Worm (Caenorhabditis elegans): ENCODE results near the gene cyp-35B1.

Gene cyp-35B1

DNA sequence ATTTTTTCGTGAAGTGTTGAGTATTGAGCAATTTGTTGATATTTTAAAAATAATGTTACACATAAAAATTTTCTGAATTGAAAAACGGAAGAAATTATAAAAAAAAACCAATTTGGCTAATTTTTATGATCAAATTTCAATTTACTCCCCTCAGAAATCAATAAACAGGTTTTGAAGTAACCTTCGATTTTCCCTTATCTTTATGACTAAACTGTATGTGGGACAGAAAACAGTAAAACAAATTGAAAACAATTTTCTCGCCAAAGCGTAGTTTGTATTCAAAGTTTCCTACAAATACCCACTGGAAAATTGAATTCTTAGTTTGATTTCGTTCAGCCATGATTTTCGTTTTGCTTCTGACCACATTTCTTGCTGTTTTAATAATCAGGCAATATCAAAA lies at the start of gene cyp-35B1:
TSS of gene cyp-35B1 (plus strand) at position 244 of the 400 bp plus-strand sequence.
- TF ChIP-seq unc-62 (GFP tag; optimal IDR thresholded peaks at IDR 0.05) = no peak

DNA sequence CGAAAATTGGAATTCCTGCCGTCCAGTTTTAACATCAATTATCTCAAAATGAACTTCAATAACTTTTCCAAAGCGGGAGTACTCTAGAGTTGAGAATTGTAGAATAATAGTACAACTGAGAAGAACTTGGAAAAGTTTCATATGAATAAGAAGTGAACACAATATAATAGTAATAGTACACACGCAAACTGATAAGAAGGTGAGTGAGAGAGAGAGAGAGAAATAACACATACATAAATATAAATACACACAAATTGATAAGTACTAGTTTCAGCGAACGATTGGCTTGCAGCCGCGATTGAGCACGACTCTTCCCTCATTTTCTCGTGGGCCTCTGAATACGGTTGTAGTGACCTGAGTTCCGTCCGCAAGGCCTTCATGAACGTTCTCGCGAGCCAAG lies 49.7 kb upstream of the cyp-35B1 start, which contains the start of gene C17E7.13:
TSS of gene C17E7.13 (minus strand) at position 176 of the 400 bp plus-strand sequence.
- TF ChIP-seq unc-62 (GFP tag; optimal IDR thresholded peaks at IDR 0.05) = no peak

DNA sequence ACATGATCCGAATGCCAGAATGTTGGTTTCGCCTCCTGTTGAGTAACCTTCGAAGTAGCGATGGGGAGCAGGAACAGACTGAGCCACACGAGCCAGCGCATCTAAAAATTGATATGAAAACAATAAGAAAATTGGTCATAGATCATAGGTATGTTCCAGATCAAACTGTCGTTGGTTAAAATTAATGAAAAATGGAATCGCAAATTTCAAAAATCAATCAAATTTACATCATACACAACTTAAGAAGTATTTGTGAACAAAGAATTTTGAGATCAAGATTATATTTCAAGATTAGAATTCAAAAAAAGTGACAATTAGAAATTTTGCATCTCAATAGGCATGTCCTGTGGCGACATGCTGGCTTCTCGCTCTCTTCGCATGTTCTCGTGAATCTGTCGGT lies 48.1 kb upstream of the cyp-35B1 start, which contains the start of gene C17E7.9:
TSS of gene C17E7.9 (minus strand) at position 101 of the 400 bp plus-strand sequence.
- TF ChIP-seq unc-62 (GFP tag; optimal IDR thresholded peaks at IDR 0.05) = no peak

DNA sequence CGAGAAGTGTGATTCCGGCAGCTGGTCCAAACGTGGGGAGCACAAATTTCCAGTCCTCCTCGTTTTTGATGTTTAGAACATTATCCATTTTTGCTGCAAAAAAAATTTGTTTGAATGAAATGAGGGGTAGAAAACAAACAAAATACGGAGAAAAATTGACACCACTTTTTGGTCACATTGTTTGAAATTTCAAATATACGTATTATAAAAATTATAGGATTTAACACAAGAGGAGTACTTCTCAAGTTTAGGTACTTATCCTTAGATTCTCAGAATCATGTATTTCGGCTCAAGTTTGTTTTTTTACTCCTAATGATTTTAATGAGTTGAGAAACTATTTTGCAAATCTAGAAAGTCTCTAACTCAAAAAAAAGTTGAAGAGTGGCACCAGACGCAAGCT lies 46.9 kb upstream of the cyp-35B1 start, which contains the start of gene C17E7.12:
TSS of gene C17E7.12 (minus strand) at position 101 of the 400 bp plus-strand sequence.
- no peak for TF ChIP-seq unc-62 (GFP tag; optimal IDR thresholded peaks at IDR 0.05)

DNA sequence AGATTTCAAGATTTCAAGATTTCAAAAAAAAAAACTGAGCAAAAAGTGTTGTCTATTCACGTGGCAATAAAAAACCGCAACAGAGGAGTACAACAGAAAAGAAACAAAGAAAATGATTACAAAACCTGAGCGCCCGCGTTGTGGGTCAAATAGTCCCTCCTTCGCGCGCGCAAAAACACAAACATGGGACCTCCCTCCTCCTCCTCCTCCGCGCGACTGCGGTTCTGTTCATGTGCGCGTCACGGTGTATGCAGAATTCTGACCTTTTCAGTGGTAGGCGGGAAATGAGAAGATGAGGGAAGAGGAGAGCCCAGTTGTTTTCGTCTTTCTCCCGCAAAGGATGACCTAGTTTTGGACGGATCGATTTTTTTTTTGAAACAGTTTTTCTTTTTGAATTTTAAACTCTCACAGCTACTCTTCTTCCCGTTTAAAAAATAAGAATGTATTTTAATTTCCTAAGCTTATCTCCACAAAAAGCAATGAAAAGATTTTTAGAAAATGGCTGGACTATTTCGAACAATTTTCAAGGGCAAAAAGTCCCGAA lies 46.4 kb upstream of the cyp-35B1 start, which contains the start of gene C17E7.4:
TSS of gene C17E7.4 (plus strand) at position 494 of the 544 bp plus-strand sequence.
- no peak for TF ChIP-seq unc-62 (GFP tag; optimal IDR thresholded peaks at IDR 0.05)

DNA sequence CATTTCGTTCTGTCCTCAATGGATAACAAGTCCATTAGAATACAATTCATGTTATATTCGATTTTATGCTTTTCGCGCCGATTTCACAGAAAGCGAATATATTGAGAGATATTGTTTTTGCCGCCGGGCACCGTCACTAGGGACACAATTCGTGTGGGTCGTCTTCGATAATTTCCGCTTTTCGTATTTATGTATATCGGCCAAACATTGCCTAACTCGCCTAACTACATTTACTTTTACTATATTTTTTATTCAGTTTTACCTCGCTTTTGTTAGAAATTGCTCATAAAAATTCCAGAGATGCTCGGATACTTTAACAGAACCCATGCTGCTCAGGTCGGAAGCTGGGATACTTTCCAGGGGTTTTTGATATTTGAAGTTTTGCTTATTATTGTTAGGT lies 44.2 kb upstream of the cyp-35B1 start, which contains the start of gene sre-9:
TSS of gene sre-9 (plus strand) at position 301 of the 400 bp plus-strand sequence.
- TF ChIP-seq unc-62 (GFP tag; optimal IDR thresholded peaks at IDR 0.05) = no peak

DNA sequence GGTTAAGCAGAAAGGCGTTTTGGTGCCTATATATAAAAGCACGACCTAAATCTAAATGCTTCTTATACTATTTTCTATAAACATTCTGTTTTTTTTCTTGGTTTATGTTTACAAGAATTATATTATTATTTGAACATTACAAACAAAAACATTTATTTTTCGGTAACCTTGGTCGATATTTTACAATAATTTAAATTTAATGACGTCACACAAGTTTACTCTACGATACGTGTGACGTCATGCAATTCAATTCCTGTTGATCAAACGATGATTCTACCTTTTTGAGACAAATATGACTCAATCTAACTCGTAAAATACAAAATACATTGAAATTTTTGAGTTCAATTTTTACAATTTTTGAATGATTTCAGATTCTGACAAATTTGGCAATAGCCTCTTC lies 42.8 kb upstream of the cyp-35B1 start:
- no peak for TF ChIP-seq unc-62 (GFP tag; optimal IDR thresholded peaks at IDR 0.05)

DNA sequence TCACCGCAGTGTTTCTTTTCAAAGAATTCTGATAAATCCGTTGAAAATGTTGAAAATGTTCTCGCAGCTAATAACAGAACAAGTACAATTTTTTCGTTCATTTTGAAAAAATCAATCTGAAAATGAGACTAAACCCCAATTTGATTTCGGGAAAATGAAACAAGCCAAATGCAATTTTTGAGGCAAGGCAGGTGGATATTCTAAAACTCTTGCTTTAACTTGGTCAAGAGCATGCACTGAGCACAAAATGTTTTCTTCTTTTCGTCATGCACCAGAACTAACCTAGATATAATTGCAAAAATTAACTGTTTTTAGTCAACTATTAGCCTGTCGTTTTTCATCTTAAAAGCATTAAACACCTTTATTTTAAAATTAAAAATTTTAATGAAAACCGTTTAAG lies 38.7 kb upstream of the cyp-35B1 start, which contains the start of gene irld-22:
TSS of gene irld-22 (minus strand) at position 101 of the 400 bp plus-strand sequence.
- TF ChIP-seq unc-62 (GFP tag; optimal IDR thresholded peaks at IDR 0.05) = no peak

DNA sequence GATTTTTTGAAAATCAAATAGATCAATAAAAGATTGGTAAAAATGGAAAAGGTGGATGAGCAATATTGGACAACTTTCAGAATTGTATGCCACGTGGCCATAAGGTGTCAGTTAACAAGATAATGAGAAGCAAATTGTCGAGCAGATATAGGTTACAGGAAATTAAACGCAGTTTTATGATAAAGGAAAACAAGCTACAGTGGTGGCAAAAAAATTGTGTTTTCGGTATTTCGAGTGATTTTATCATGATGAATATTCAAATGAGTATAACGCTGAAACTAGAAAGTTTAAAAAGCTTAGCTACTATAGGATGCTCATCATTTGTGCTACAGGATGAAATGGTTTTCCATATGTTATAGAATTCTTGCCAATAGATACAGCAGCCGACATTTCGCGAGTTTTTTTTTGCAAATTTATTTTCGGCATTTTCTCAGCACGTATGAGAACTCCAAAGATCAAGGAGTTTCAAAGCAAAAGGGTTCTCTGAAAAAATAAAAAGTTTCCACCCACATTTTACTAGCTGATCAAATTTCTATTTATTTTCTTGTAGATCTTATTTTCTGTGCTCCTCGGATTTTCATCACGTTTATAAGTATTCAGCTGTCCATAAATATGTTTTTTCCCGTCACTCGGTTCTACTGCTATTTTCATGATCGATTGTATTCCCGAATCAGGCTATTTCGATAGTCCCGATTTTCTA lies 36.2 kb upstream of the cyp-35B1 start, which contains the start of the genes str-229 and srh-190:
TSS of gene str-229 (minus strand) at position 101 of the 700 bp plus-strand sequence.
TSS of gene srh-190 (plus strand) at position 650 of the 700 bp plus-strand sequence.
- no peak for TF ChIP-seq unc-62 (GFP tag; optimal IDR thresholded peaks at IDR 0.05)

DNA sequence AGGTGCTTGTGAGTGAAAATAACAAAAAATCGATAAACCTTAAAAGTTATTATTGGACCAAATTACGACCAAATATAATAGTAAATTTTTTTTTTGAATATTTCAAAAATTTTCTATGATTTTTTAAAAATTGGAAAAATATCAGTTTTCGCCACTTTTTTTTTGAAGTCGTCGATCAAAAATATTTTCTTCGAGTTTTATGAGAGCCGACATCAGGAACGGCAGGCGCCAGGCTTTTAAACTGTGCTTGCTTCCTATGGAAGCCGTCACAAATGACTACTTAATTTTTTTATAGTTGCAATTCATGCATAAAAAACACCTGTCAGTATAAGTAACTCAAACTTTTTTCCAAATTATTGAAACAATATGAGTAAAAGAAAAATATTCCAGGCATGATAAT lies 35.4 kb upstream of the cyp-35B1 start:
- no peak for TF ChIP-seq unc-62 (GFP tag; optimal IDR thresholded peaks at IDR 0.05)

DNA sequence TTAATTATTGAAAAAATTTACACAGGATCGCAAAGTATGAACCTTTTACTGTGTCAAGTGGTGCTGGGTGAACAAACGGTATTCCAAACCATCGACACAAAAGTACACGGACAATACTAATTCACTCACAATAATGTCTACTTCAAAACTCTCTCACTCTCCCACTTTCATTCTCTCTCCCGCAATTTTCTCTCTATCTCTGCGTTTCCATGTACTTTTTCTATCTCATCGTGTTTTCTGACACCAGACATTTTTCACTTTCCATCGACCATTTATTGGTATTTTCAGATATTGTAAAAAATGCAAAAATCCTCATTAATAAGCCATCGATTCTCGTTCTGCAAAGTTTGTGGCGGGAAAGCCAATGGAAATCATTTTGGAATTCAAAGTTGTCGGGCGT lies 33.0 kb upstream of the cyp-35B1 start, which contains the start of gene nhr-156:
TSS of gene nhr-156 (plus strand) at position 266 of the 400 bp plus-strand sequence.
- TF ChIP-seq unc-62 (GFP tag; optimal IDR thresholded peaks at IDR 0.05) = no peak

DNA sequence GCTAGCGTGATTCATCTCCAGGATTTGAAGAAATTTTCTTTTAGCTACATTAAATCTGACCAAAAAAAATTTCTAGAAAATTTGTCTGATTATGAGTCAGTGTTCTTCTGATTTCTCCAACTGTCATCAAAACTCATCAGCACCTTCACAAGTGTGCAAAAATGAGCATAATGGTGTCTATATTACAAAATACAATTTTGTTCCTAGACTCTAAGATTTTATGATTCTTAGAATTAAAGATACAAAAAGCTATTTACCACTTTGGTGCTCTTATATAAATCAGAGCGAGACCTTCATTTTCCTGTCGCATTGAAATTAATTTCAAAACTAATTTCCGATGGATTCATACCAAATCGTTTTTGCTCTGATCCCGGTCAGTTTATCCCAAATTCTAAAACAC lies 26.4 kb upstream of the cyp-35B1 start, which contains the start of gene srx-68:
TSS of gene srx-68 (plus strand) at position 301 of the 400 bp plus-strand sequence.
- TF ChIP-seq unc-62 (GFP tag; optimal IDR thresholded peaks at IDR 0.05) = no peak

DNA sequence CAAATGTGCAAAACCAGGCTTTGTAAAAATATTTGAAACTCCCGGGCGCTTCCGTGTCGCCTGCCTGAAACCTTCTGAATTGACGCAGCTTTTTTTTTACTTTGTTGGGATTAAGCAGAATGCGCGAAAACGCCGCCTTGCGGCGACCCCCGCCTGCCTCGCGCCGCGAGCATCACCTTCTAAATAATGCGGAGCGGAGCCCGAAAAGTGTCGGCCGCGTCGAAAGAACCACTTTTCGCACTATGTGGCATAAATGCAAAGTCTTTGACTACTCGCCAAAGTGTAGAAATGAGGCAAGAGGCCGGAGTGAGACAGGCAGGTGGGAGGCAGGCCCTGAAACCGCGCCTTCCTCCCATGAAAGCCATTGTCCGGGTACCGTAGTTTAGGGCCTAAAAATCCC lies 25.7 kb upstream of the cyp-35B1 start:
- TF ChIP-seq unc-62 (GFP tag; optimal IDR thresholded peaks at IDR 0.05) = no peak

DNA sequence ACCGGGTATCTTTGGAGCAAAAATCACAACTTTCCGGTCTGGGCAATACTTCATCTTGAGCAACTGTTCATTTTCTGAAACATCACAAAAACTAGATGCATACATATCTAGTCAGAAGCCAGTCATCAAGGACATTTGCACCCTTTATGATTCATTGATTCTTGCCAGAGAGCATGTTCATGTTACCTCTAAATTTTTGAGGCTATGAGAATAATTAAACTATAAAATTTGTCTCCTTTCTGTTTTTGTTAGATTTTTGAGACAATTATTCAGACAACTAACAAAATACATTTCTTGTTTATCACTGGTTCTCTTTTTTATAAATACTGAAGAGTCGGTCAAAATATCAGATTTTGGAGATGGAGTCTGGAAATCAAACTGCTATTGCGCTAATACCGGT lies 22.4 kb upstream of the cyp-35B1 start, which contains the start of gene srx-67:
TSS of gene srx-67 (plus strand) at position 301 of the 400 bp plus-strand sequence.
- no peak for TF ChIP-seq unc-62 (GFP tag; optimal IDR thresholded peaks at IDR 0.05)

DNA sequence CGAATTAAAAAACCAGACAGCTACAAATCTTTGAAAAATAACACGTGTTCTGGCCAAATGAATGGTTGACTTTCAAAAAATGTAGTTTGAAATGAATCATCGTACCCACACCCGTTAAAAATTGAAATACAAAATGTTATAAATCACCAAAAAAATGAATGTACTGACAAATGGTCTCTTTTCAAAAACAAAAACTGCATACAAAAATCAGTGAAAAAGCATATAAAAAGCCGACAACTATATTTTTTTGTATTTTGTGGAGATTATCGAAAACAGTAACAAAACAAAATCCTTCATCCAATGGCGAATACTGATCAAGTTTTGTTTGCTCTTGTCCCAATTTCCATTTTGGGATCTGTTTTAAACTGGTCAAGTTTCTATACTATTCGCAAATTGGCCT lies 19.5 kb upstream of the cyp-35B1 start, which contains the start of gene srx-66:
TSS of gene srx-66 (plus strand) at position 301 of the 400 bp plus-strand sequence.
- TF ChIP-seq unc-62 (GFP tag; optimal IDR thresholded peaks at IDR 0.05) = no peak

DNA sequence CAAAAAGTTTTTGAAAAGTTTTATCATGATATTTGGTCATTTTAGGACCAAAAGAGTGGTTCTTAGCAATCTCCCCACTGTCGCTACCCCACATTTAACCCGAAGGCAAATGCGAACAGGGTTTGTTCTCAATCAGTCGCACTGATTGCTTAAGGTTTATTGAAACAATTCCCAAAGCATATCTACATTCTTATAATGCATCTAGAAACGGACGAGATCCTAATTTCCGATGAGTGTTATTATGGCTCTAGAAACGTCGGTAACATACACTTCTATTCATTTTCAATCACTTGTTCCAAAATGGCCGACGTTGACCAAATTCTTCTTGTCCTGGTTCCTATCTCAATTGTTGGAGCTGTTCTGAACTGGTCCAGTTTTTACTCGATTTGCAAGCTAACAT lies 17.2 kb upstream of the cyp-35B1 start, which contains the start of gene srx-65:
TSS of gene srx-65 (plus strand) at position 301 of the 400 bp plus-strand sequence.
- no peak for TF ChIP-seq unc-62 (GFP tag; optimal IDR thresholded peaks at IDR 0.05)

Data from whole organism, dauer.